Worm (Caenorhabditis elegans) whole organism, L4 larva: Measurements from ENCODE around the gene ugt-7.

Experiments
- F26F4.8 ChIP-seq: fragments of 200-800 bp; sonication (Bioruptor generic); conservative IDR thresholded peaks from 2 replicates; pipeline ENCODE4 v1.3.6; 2022; ENCODE audit warnings: missing genetic modification characterization, missing compliant biosample characterization
- F37D6.2 ChIP-seq: sonication (generic microtip); optimal IDR thresholded peaks from 2 replicates; lab custom pipeline; 2016; ENCODE audit warnings: mild to moderate bottlenecking, missing genetic modification characterization, missing compliant biosample characterization
- F44E2.7 ChIP-seq: fragments of 200-800 bp; sonication (Bioruptor generic); IDR thresholded peaks from 2 replicates; pipeline ENCODE4 v2.1.2; 2022; ENCODE audit warnings: missing genetic modification characterization, missing compliant biosample characterization
- F49E8.2 ChIP-seq: sonication (generic microtip); optimal IDR thresholded peaks from 2 replicates; lab custom pipeline; 2016; ENCODE audit warnings: missing compliant biosample characterization, mild to moderate bottlenecking, missing genetic modification characterization, borderline replicate concordance
- Y48G9A.11 ChIP-seq: fragments of 200-800 bp; sonication (Bioruptor generic); IDR thresholded peaks from 2 replicates; pipeline ENCODE4 v1.3.6; 2022; ENCODE audit warnings: missing genetic modification reagents, missing genetic modification characterization, missing compliant biosample characterization
- Y5F2A.4 ChIP-seq: fragments of 200-800 bp; sonication (Bioruptor generic); optimal IDR thresholded peaks from 2 replicates; lab custom pipeline; 2018; ENCODE audit warnings: mild to moderate bottlenecking, missing genetic modification characterization, missing compliant biosample characterization
- Y75B8A.6 ChIP-seq: fragments of 200-800 bp; sonication (Bioruptor generic); IDR thresholded peaks from 2 replicates; pipeline ENCODE4 v1.3.6; 2022; ENCODE audit warnings: missing genetic modification reagents, missing genetic modification characterization, missing compliant biosample characterization
- aha-1 ChIP-seq: fragments of 150-350 bp; peaks from one replicate; lab custom pipeline; 2014; ENCODE audit warnings: missing biosample characterization, missing genetic modification characterization
- ceh-32 ChIP-seq: sonication (generic microtip); optimal IDR thresholded peaks from 2 replicates; lab custom pipeline; 2016; ENCODE audit warnings: mild to moderate bottlenecking, missing genetic modification characterization, missing compliant biosample characterization; ENCODE audit not compliant: poor library complexity
- ceh-44 ChIP-seq: fragments of 200-800 bp; sonication (Bioruptor generic); IDR thresholded peaks from 2 replicates; pipeline ENCODE4 v1.3.6; 2022; ENCODE audit warnings: missing genetic modification reagents, missing genetic modification characterization, missing compliant biosample characterization
- ceh-62 ChIP-seq: sonication (generic microtip); optimal IDR thresholded peaks from 2 replicates; lab custom pipeline; 2017; ENCODE audit warnings: missing biosample characterization, missing genetic modification characterization
- cey-2 ChIP-seq: sonication (generic microtip); optimal IDR thresholded peaks from 3 replicates; lab custom pipeline; 2017; ENCODE audit warnings: missing genetic modification characterization, mild to moderate bottlenecking, missing compliant biosample characterization, antibody characterized with exemption, borderline replicate concordance; ENCODE audit not compliant: insufficient read depth
- daf-12 ChIP-seq: fragments of 150-350 bp; optimal IDR thresholded peaks from 2 replicates; lab custom pipeline; 2014; ENCODE audit warnings: missing biosample characterization, missing genetic modification reagents, missing genetic modification characterization
- daf-16 ChIP-seq, 3 experiments: sonication (generic microtip); optimal IDR thresholded peaks; 2 replicates each; lab custom pipeline; 2016 to 2017; ENCODE audit warnings: missing genetic modification characterization in 3 of 3, missing genetic modification reagents in 3 of 3, mild to moderate bottlenecking in 2 of 3, missing compliant biosample characterization in 2 of 3, missing biosample characterization in 1 of 3, moderate library complexity in 1 of 3
- daf-8 ChIP-seq: fragments of 200-800 bp; sonication (Bioruptor generic); IDR thresholded peaks from 2 replicates; pipeline ENCODE4 v1.3.6; 2022; ENCODE audit warnings: missing genetic modification characterization, missing compliant biosample characterization
- dmd-6 ChIP-seq: fragments of 200-800 bp; sonication (Bioruptor generic); IDR thresholded peaks from 2 replicates; pipeline ENCODE4 v1.3.6; 2022; ENCODE audit warnings: missing genetic modification reagents, missing genetic modification characterization, missing compliant biosample characterization
- duxl-1 ChIP-seq: sonication (generic microtip); optimal IDR thresholded peaks from 2 replicates; lab custom pipeline; 2016; ENCODE audit warnings: mild to moderate bottlenecking, missing genetic modification characterization, moderate library complexity, missing compliant biosample characterization; ENCODE audit not compliant: poor library complexity
- dve-1 ChIP-seq: sonication (generic microtip); optimal IDR thresholded peaks from 2 replicates; lab custom pipeline; 2017; ENCODE audit warnings: antibody characterized with exemption, mild to moderate bottlenecking, missing genetic modification characterization, missing compliant biosample characterization; ENCODE audit not compliant: insufficient read depth
- fkh-10 ChIP-seq: fragments of 150-350 bp; optimal IDR thresholded peaks from 2 replicates; lab custom pipeline; 2014; ENCODE audit warnings: missing biosample characterization, missing genetic modification reagents, missing genetic modification characterization
- hlh-11 ChIP-seq: fragments of 200-800 bp; sonication (Bioruptor generic); optimal IDR thresholded peaks from 2 replicates; lab custom pipeline; 2018; ENCODE audit warnings: mild to moderate bottlenecking, missing genetic modification characterization, missing compliant biosample characterization
- hlh-30 ChIP-seq: sonication (generic microtip); optimal IDR thresholded peaks from 2 replicates; lab custom pipeline; 2017; ENCODE audit warnings: antibody characterized with exemption, mild to moderate bottlenecking, missing genetic modification characterization, missing compliant biosample characterization; ENCODE audit not compliant: insufficient read depth
- jun-1 ChIP-seq: fragments of 150-350 bp; optimal IDR thresholded peaks from 2 replicates; lab custom pipeline; 2014; ENCODE audit warnings: missing biosample characterization, missing genetic modification reagents, missing genetic modification characterization
- lin-1 ChIP-seq: fragments of 200-800 bp; sonication (Bioruptor generic); IDR thresholded peaks from 2 replicates; pipeline ENCODE4 v1.3.6; 2022; ENCODE audit warnings: missing genetic modification reagents, missing genetic modification characterization, missing compliant biosample characterization
- lin-13 ChIP-seq: fragments of 150-350 bp; optimal IDR thresholded peaks from 2 replicates; lab custom pipeline; 2014; ENCODE audit warnings: missing biosample characterization, missing genetic modification reagents, missing genetic modification characterization
- lin-15B ChIP-seq: fragments of 150-350 bp; sonication (generic microtip); optimal IDR thresholded peaks from 3 replicates; lab custom pipeline; 2014; ENCODE audit warnings: missing biosample characterization, missing genetic modification characterization
- madf-5 ChIP-seq, 2 experiments: fragments of 200-800 bp; sonication (Bioruptor generic); IDR thresholded peaks; 2 replicates each; pipeline ENCODE4 v1.3.6; 2022; ENCODE audit warnings: missing compliant biosample characterization in 2 of 2, missing genetic modification characterization in 2 of 2
- madf-9 ChIP-seq: fragments of 200-800 bp; sonication (Bioruptor generic); conservative IDR thresholded peaks from 2 replicates; pipeline ENCODE4 v1.3.6; 2022; ENCODE audit warnings: missing genetic modification reagents, missing genetic modification characterization, missing compliant biosample characterization
- mdl-1 ChIP-seq, 2 experiments: fragments of 150-350 bp in 1 of 2; sonication (generic microtip) in 1 of 2; optimal IDR thresholded peaks; 2 replicates each; lab custom pipeline; 2014 to 2017; ENCODE audit warnings: missing biosample characterization in 2 of 2, missing genetic modification characterization in 2 of 2
- mes-2 ChIP-seq: sonication (generic microtip); optimal IDR thresholded peaks from 2 replicates; lab custom pipeline; 2016; ENCODE audit warnings: missing genotype, mild to moderate bottlenecking, missing genetic modification characterization, missing compliant biosample characterization; ENCODE audit not compliant: poor library complexity, severe bottlenecking
- mxl-2 ChIP-seq: fragments of 200-800 bp; sonication (Bioruptor generic); conservative IDR thresholded peaks from 2 replicates; pipeline ENCODE4 v1.3.6; 2022; ENCODE audit warnings: missing genetic modification reagents, missing genetic modification characterization, missing compliant biosample characterization
- mxl-3 ChIP-seq: fragments of 200-800 bp; sonication (Bioruptor generic); optimal IDR thresholded peaks from 2 replicates; lab custom pipeline; 2018; ENCODE audit warnings: mild to moderate bottlenecking, missing genetic modification characterization, missing compliant biosample characterization
- nhr-10 ChIP-seq: fragments of 150-350 bp; optimal IDR thresholded peaks from 2 replicates; lab custom pipeline; 2014; ENCODE audit warnings: missing biosample characterization, missing genetic modification characterization
- nhr-102 ChIP-seq: sonication (generic microtip); optimal IDR thresholded peaks from 2 replicates; lab custom pipeline; 2016; ENCODE audit warnings: mild to moderate bottlenecking, missing genetic modification characterization, moderate library complexity, missing compliant biosample characterization
- nhr-11 ChIP-seq: fragments of 150-350 bp; optimal IDR thresholded peaks from 2 replicates; lab custom pipeline; 2014; ENCODE audit warnings: missing biosample characterization, missing genetic modification characterization
- nhr-25 ChIP-seq: sonication (generic microtip); optimal IDR thresholded peaks from 2 replicates; lab custom pipeline; 2017; ENCODE audit warnings: missing genetic modification characterization, mild to moderate bottlenecking, missing compliant biosample characterization, antibody characterized with exemption, moderate library complexity, borderline replicate concordance; ENCODE audit not compliant: insufficient read depth
- nhr-28 ChIP-seq: fragments of 150-350 bp; optimal IDR thresholded peaks from 2 replicates; lab custom pipeline; 2014; ENCODE audit warnings: missing biosample characterization, missing genetic modification characterization
- nhr-48 ChIP-seq: sonication (generic microtip); optimal IDR thresholded peaks from 2 replicates; lab custom pipeline; 2016; ENCODE audit warnings: mild to moderate bottlenecking, missing genetic modification characterization, missing compliant biosample characterization
- nhr-6 ChIP-seq: fragments of 150-350 bp; optimal IDR thresholded peaks from 2 replicates; lab custom pipeline; 2014; ENCODE audit warnings: missing biosample characterization, missing genetic modification characterization
- php-3 ChIP-seq: fragments of 200-800 bp; sonication (Bioruptor generic); IDR thresholded peaks from 2 replicates; pipeline ENCODE4 v1.3.6; 2022; ENCODE audit warnings: missing genetic modification reagents, missing genetic modification characterization, missing compliant biosample characterization
- pqm-1 ChIP-seq: sonication (generic microtip); optimal IDR thresholded peaks from 2 replicates; lab custom pipeline; 2017; ENCODE audit warnings: missing biosample characterization, missing genetic modification characterization
- rbr-2 ChIP-seq: sonication (generic microtip); optimal IDR thresholded peaks from 2 replicates; lab custom pipeline; 2016; ENCODE audit warnings: missing genotype, missing genetic modification characterization, missing compliant biosample characterization
- sdz-12 ChIP-seq: fragments of 200-800 bp; sonication (Bioruptor generic); optimal IDR thresholded peaks from 2 replicates; lab custom pipeline; 2018; ENCODE audit warnings: mild to moderate bottlenecking, missing genetic modification characterization, missing compliant biosample characterization
- set-16 ChIP-seq: fragments of 200-800 bp; sonication (Bioruptor generic); IDR thresholded peaks from 2 replicates; pipeline ENCODE4 v1.3.6; 2022; ENCODE audit warnings: missing genetic modification reagents, missing genetic modification characterization, missing compliant biosample characterization
- skn-1 ChIP-seq: fragments of 150-350 bp; optimal IDR thresholded peaks from 2 replicates; lab custom pipeline; 2014; ENCODE audit warnings: missing biosample characterization, missing genetic modification characterization
- tra-1 ChIP-seq: fragments of 200-800 bp; sonication (Bioruptor generic); IDR thresholded peaks from 2 replicates; pipeline ENCODE4 v1.3.6; 2022; ENCODE audit warnings: missing genetic modification reagents, missing genetic modification characterization, missing compliant biosample characterization
- unc-39 ChIP-seq: sonication (generic microtip); optimal IDR thresholded peaks from 2 replicates; lab custom pipeline; 2017; ENCODE audit warnings: missing biosample characterization, missing genetic modification characterization
- zfp-2 ChIP-seq: sonication (generic microtip); optimal IDR thresholded peaks from 2 replicates; lab custom pipeline; 2016; ENCODE audit warnings: mild to moderate bottlenecking, missing genetic modification characterization, missing compliant biosample characterization
- zip-2 ChIP-seq: fragments of 150-350 bp; optimal IDR thresholded peaks from 2 replicates; lab custom pipeline; 2014; ENCODE audit warnings: missing biosample characterization, missing genetic modification characterization

The ugt-7 gene

DNA sequence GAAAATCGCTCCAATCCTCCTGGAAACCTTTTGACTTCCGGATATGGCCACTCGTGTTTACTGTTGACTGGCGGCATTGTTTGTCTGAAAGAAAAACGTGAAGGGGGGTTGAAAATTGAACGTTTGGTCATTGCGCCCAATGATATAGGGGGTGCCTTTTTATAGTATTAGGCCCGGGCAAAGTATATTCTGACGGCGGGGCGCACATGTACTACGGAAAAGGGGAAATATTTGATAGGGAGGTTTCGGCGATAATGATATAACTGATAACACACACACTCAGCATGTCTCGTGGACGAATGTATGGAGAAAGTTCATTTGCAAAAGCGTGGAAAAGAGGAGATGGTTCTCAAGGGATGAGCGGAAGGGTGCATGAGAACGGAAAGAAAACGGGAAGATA, 27.3 kb upstream of the ugt-7 start, which contains the start of gene cpt-4:
cpt-4 (minus strand) TSS at position 84 of the 400 bp plus-strand sequence.
- TF ChIP-seq dve-1 (tag; lab: Kevin White, UChicago) (peak; percentile 48), mxl-3 (GFP tag; lab: Kevin White, UChicago) (peak; percentile 90), php-3 (GFP tag; lab: Robert Waterston, UW) (peak; percentile 41; the same call in 1 of the 2 replicates), daf-12 (tag; lab: Kevin White, UChicago) (no peak), Y75B8A.6 (GFP tag; lab: Robert Waterston, UW) (no peak), nhr-28 (peak; percentile 85), skn-1 (tag; lab: Kevin White, UChicago) (no peak), pqm-1 (peak; percentile 83), lin-1 (GFP tag; lab: Robert Waterston, UW) (0 out of 2 replicates have a peak, but pooled peaks have one; percentile 55), hlh-11 (tag; lab: Kevin White, UChicago) (peak; percentile 83), nhr-102 (peak; percentile 41), dmd-6 (GFP tag; lab: Robert Waterston, UW) (peak; percentile 81), nhr-48 (tag; lab: Kevin White, UChicago) (peak; percentile 34), nhr-25 (tag; lab: Kevin White, UChicago) (no peak), jun-1 (tag; lab: Kevin White, UChicago) (no peak), F26F4.8 (GFP tag; lab: Robert Waterston, UW) (no peak), hlh-30 (peak; percentile 29), Y48G9A.11 (GFP tag; lab: Robert Waterston, UW) (no peak), F37D6.2 (tag; lab: Kevin White, UChicago) (no peak), ceh-32 (no peak), mes-2 (tag; lab: Kevin White, UChicago) (peak; percentile 22), daf-16 (GFP tag; optimal IDR thresholded peaks at IDR 0.05; lab: Kevin White, UChicago) (no peak), daf-16 (tag; optimal IDR thresholded peaks at IDR 0.05; lab: Kevin White, UChicago) (peak; percentile 29), rbr-2 (tag; lab: Kevin White, UChicago) (no peak), aha-1 (tag; lab: Kevin White, UChicago) (no peak), mdl-1 (tag; optimal IDR thresholded peaks at IDR 0.05; lab: Kevin White, UChicago) (peak in 1 of 2 experiments; percentile 76), zip-2 (tag; lab: Kevin White, UChicago) (no peak), zfp-2 (no peak)
- TF ChIP-seq, all 104 proteins: peak for 14

DNA sequence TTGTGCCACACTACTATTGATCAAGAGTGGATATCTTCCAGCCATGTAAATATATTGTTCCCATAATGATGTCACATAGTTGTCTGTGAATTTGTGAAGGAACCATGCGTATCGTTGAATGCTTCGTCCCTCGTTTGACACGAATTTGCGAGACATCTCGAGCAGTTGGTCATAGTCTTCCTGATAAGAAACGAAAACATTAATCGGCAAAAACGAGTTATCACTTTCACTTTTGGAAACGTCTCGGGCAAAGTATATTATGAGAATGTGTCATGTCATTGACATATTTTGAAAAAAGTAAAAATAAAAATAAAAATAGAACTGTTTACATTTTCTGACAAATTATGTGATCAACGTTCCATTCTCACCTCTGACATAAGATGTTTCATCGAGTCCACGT, 26.1 kb upstream of the ugt-7 start:
- TF ChIP-seq madf-9 (GFP tag; lab: Robert Waterston, UW) (no peak), nhr-10 (no peak), lin-13 (GFP tag; lab: Kevin White, UChicago) (no peak), ceh-62 (tag; lab: Kevin White, UChicago) (no peak), nhr-6 (tag; lab: Kevin White, UChicago) (no peak), madf-5 (GFP tag; IDR thresholded peaks at IDR 0.05; lab: Robert Waterston, UW) (no peak), F44E2.7 (GFP tag; lab: Robert Waterston, UW) (no peak), hlh-30 (peak; percentile 17), cey-2 (no peak), mes-2 (tag; lab: Kevin White, UChicago) (no peak), set-16 (GFP tag; lab: Robert Waterston, UW) (no peak), Y5F2A.4 (GFP tag; lab: Kevin White, UChicago) (no peak), ceh-44 (GFP tag; lab: Robert Waterston, UW) (no peak), tra-1 (no peak), mxl-3 (GFP tag; lab: Kevin White, UChicago) (peak; percentile 12), Y48G9A.11 (GFP tag; lab: Robert Waterston, UW) (no peak), mxl-2 (GFP tag; lab: Robert Waterston, UW) (no peak), fkh-10 (GFP tag; lab: Kevin White, UChicago) (no peak), duxl-1 (tag; lab: Kevin White, UChicago) (no peak), nhr-25 (tag; lab: Kevin White, UChicago) (no peak), daf-8 (GFP tag; lab: Robert Waterston, UW) (no peak), nhr-48 (tag; lab: Kevin White, UChicago) (peak; percentile 39), F49E8.2 (tag; lab: Kevin White, UChicago) (no peak), daf-16 (GFP tag; optimal IDR thresholded peaks at IDR 0.05; lab: Kevin White, UChicago) (no peak), daf-16 (tag; optimal IDR thresholded peaks at IDR 0.05; lab: Kevin White, UChicago) (peak; percentile 30), sdz-12 (no peak), lin-15B (tag; lab: Kevin White, UChicago) (no peak), unc-39 (no peak), nhr-11 (tag; lab: Kevin White, UChicago) (no peak)
